Worm (Caenorhabditis elegans) whole organism, L3 larva: ENCODE measurements around the gene R160.5.

ENCODE experiments used
- R02D3.7 ChIP-seq: fragments of 150-350 bp; optimal IDR thresholded peaks from 2 replicates; lab custom pipeline; 2014; ENCODE audit warnings: missing biosample characterization, missing genetic modification characterization
- ZK546.5 ChIP-seq: sonication (generic microtip); optimal IDR thresholded peaks from 2 replicates; lab custom pipeline; 2017; ENCODE audit warnings: missing biosample characterization, missing genetic modification characterization
- aly-2 ChIP-seq: fragments of 150-350 bp; optimal IDR thresholded peaks from 2 replicates; lab custom pipeline; 2014; ENCODE audit warnings: missing biosample characterization, missing genetic modification characterization
- ama-1 ChIP-seq: fragments of 150-350 bp; optimal IDR thresholded peaks from 2 replicates; lab custom pipeline; 2018
- ceh-16 ChIP-seq: sonication (generic microtip); optimal IDR thresholded peaks from 2 replicates; lab custom pipeline; 2017; ENCODE audit warnings: missing biosample characterization, missing genetic modification characterization
- ceh-82 ChIP-seq: fragments of 150-350 bp; optimal IDR thresholded peaks from 2 replicates; lab custom pipeline; 2014; ENCODE audit warnings: missing biosample characterization, missing genetic modification characterization
- daf-12 ChIP-seq: fragments of 150-350 bp; optimal IDR thresholded peaks from 2 replicates; lab custom pipeline; 2014; ENCODE audit warnings: missing biosample characterization, missing genetic modification reagents, missing genetic modification characterization
- egl-27 ChIP-seq: sonication (generic microtip); optimal IDR thresholded peaks from 4 replicates; lab custom pipeline; 2017; ENCODE audit warnings: missing biosample characterization, missing genetic modification reagents, missing genetic modification characterization
- elt-3 ChIP-seq, 3 experiments: fragments of 150-350 bp in 1 of 3; sonication (generic microtip) in 2 of 3; optimal IDR thresholded peaks; 2 replicates in 2 of 3; 4 replicates in 1 of 3; lab custom pipeline; 2014 to 2017; ENCODE audit warnings: missing biosample characterization in 3 of 3, missing genetic modification characterization in 3 of 3
- eor-1 ChIP-seq, 2 experiments: fragments of 150-350 bp; optimal IDR thresholded peaks; 2 replicates each; lab custom pipeline; 2014 to 2018; ENCODE audit warnings: missing biosample characterization in 2 of 2, missing genetic modification characterization in 2 of 2
- fkh-10 ChIP-seq: sonication (generic microtip); optimal IDR thresholded peaks from 2 replicates; lab custom pipeline; 2017; ENCODE audit warnings: missing biosample characterization, missing genetic modification reagents, missing genetic modification characterization
- fkh-2 ChIP-seq: fragments of 150-350 bp; optimal IDR thresholded peaks from 2 replicates; lab custom pipeline; 2014; ENCODE audit warnings: missing biosample characterization, missing genetic modification reagents, missing genetic modification characterization
- fos-1 ChIP-seq: fragments of 150-350 bp; optimal IDR thresholded peaks from 2 replicates; lab custom pipeline; 2014; ENCODE audit warnings: missing biosample characterization, missing genetic modification characterization
- hmg-11 ChIP-seq: sonication (generic microtip); optimal IDR thresholded peaks from 2 replicates; lab custom pipeline; 2016; ENCODE audit warnings: missing genetic modification characterization, missing compliant biosample characterization
- lin-15B ChIP-seq: fragments of 150-350 bp; optimal IDR thresholded peaks from 2 replicates; lab custom pipeline; 2014; ENCODE audit warnings: missing biosample characterization, missing genetic modification characterization
- lin-39 ChIP-seq: fragments of 150-350 bp; optimal IDR thresholded peaks from 2 replicates; lab custom pipeline; 2018; ENCODE audit warnings: missing biosample characterization, missing genetic modification reagents, missing genetic modification characterization
- mdl-1 ChIP-seq: fragments of 150-350 bp; optimal IDR thresholded peaks from 2 replicates; lab custom pipeline; 2014; ENCODE audit warnings: missing biosample characterization, missing genetic modification characterization
- mml-1 ChIP-seq: fragments of 150-350 bp; sonication (generic microtip); optimal IDR thresholded peaks from 3 replicates; lab custom pipeline; 2014; ENCODE audit warnings: missing biosample characterization, missing genetic modification characterization
- nfya-1 ChIP-seq: sonication (generic microtip); optimal IDR thresholded peaks from 2 replicates; lab custom pipeline; 2017; ENCODE audit warnings: missing genetic modification characterization, mild to moderate bottlenecking, missing compliant biosample characterization, antibody characterized with exemption, moderate library complexity; ENCODE audit not compliant: insufficient read depth
- nhr-11 ChIP-seq: fragments of 150-350 bp; optimal IDR thresholded peaks from 2 replicates; lab custom pipeline; 2014; ENCODE audit warnings: missing biosample characterization, missing genetic modification characterization
- nhr-23 ChIP-seq: fragments of 150-350 bp; optimal IDR thresholded peaks from 2 replicates; lab custom pipeline; 2014; ENCODE audit warnings: missing biosample characterization, missing genetic modification reagents, missing genetic modification characterization
- nhr-237 ChIP-seq: fragments of 150-350 bp; optimal IDR thresholded peaks from 2 replicates; lab custom pipeline; 2014; ENCODE audit warnings: missing biosample characterization, missing genetic modification characterization
- nhr-25 ChIP-seq: sonication (generic microtip); optimal IDR thresholded peaks from 2 replicates; lab custom pipeline; 2017; ENCODE audit warnings: missing biosample characterization, missing genetic modification characterization
- nhr-28 ChIP-seq: fragments of 150-350 bp; optimal IDR thresholded peaks from 2 replicates; lab custom pipeline; 2014; ENCODE audit warnings: missing biosample characterization, missing genetic modification characterization
- nhr-43 ChIP-seq: sonication (generic microtip); optimal IDR thresholded peaks from 2 replicates; lab custom pipeline; 2016; ENCODE audit warnings: mild to moderate bottlenecking, missing genetic modification characterization, missing compliant biosample characterization; ENCODE audit not compliant: poor library complexity, severe bottlenecking
- nhr-76 ChIP-seq: fragments of 150-350 bp; sonication (generic microtip); optimal IDR thresholded peaks from 5 replicates; lab custom pipeline; 2014; ENCODE audit warnings: missing biosample characterization, missing genetic modification characterization
- nhr-77 ChIP-seq: fragments of 150-350 bp; optimal IDR thresholded peaks from 2 replicates; lab custom pipeline; 2014; ENCODE audit warnings: missing biosample characterization, missing genetic modification characterization
- pha-4 ChIP-seq: fragments of 150-350 bp; optimal IDR thresholded peaks from 2 replicates; lab custom pipeline; 2014; ENCODE audit warnings: missing biosample characterization, missing genetic modification reagents, missing genetic modification characterization
- sea-2 ChIP-seq: fragments of 150-350 bp; sonication (generic microtip); optimal IDR thresholded peaks from 4 replicates; lab custom pipeline; 2014; ENCODE audit warnings: missing biosample characterization, missing genetic modification reagents, missing genetic modification characterization
- snpc-4 ChIP-seq: fragments of 150-350 bp; optimal IDR thresholded peaks from 2 replicates; lab custom pipeline; 2014; ENCODE audit warnings: missing biosample characterization, missing genetic modification characterization
- tbx-2 ChIP-seq: sonication (generic microtip); optimal IDR thresholded peaks from 2 replicates; lab custom pipeline; 2016; ENCODE audit warnings: mild to moderate bottlenecking, missing genetic modification characterization, missing compliant biosample characterization
- unc-39 ChIP-seq: sonication (generic microtip); optimal IDR thresholded peaks from 4 replicates; lab custom pipeline; 2017; ENCODE audit warnings: missing biosample characterization, missing genetic modification characterization
- unc-62 ChIP-seq: fragments of 150-350 bp; sonication (generic microtip); optimal IDR thresholded peaks from 4 replicates; lab custom pipeline; 2014; ENCODE audit warnings: missing biosample characterization, missing genetic modification reagents, missing genetic modification characterization
- zag-1 ChIP-seq: fragments of 150-350 bp; optimal IDR thresholded peaks from 2 replicates; lab custom pipeline; 2014; ENCODE audit warnings: missing biosample characterization, missing genetic modification characterization
- ztf-11 ChIP-seq: fragments of 150-350 bp; optimal IDR thresholded peaks from 2 replicates; lab custom pipeline; 2014; ENCODE audit warnings: missing biosample characterization, missing genetic modification characterization
- ztf-4 ChIP-seq: fragments of 150-350 bp; optimal IDR thresholded peaks from 2 replicates; lab custom pipeline; 2014; ENCODE audit warnings: missing biosample characterization, missing genetic modification characterization

Gene R160.5

ce11 chrX:4371413-4371812 is 757 bp upstream of the R160.5 start, which contains the start of gene R160.13:
Gene R160.13, minus strand, starts transcription at chrX:4371513.
- no peak for TF ChIP-seq ceh-16 (tag; lab: Kevin White, UChicago)
- no peak for TF ChIP-seq daf-12 (tag; lab: Kevin White, UChicago)
- TF ChIP-seq mml-1 (tag; lab: Kevin White, UChicago) = no peak
- no peak for TF ChIP-seq pha-4 (tag; lab: Kevin White, UChicago)
- TF ChIP-seq sea-2 (GFP tag; lab: Kevin White, UChicago) = no peak
- TF ChIP-seq nhr-237 (tag; lab: Kevin White, UChicago) = no peak
- TF ChIP-seq unc-62 = no peak
- TF ChIP-seq nfya-1 (tag; lab: Kevin White, UChicago) = no peak
- no peak for TF ChIP-seq nhr-77 (tag; lab: Kevin White, UChicago)
- TF ChIP-seq ceh-82 = no peak

ce11 chrX:4368800-4369199 is 1.9 kb downstream of the R160.5 start, which contains the start of gene R160.4:
Gene R160.4, minus strand, starts transcription at chrX:4368900.
- TF ChIP-seq fkh-10 (GFP tag; lab: Kevin White, UChicago) (no peak), ceh-82 (no peak), lin-15B (tag; lab: Kevin White, UChicago) (no peak), elt-3 (tag; optimal IDR thresholded peaks at IDR 0.05; lab: Kevin White, UChicago) (no peak), nhr-76 (no peak), zag-1 (tag; lab: Kevin White, UChicago) (no peak), tbx-2 (tag; lab: Kevin White, UChicago) (no peak), unc-39 (tag; lab: Kevin White, UChicago) (no peak), nhr-25 (tag; lab: Kevin White, UChicago) (no peak)

- no peak for TF ChIP-seq nhr-43 (tag; lab: Kevin White, UChicago)
- no peak for TF ChIP-seq mdl-1 (tag; lab: Kevin White, UChicago)
- TF ChIP-seq ztf-4 (tag; lab: Kevin White, UChicago) = no peak
- no peak for TF ChIP-seq ZK546.5
- no peak for TF ChIP-seq nhr-11 (tag; lab: Kevin White, UChicago)
- no peak for TF ChIP-seq ztf-11 (tag; lab: Kevin White, UChicago)
- TF ChIP-seq lin-39 (tag; lab: Kevin White, UChicago) = no peak
- TF ChIP-seq hmg-11 (tag; lab: Kevin White, UChicago) = no peak
- no peak for TF ChIP-seq nhr-28
- no peak for TF ChIP-seq nhr-23 (tag; lab: Kevin White, UChicago)
- no peak for TF ChIP-seq snpc-4 (tag; lab: Kevin White, UChicago)
- no peak for TF ChIP-seq sea-2 (GFP tag; lab: Kevin White, UChicago)
- TF ChIP-seq egl-27 (tag; lab: Kevin White, UChicago) = no peak
- no peak for TF ChIP-seq pha-4 (tag; lab: Kevin White, UChicago)
- no peak for TF ChIP-seq ama-1
- TF ChIP-seq R02D3.7 (tag; lab: Kevin White, UChicago) = no peak
- no peak for TF ChIP-seq fos-1 (tag; lab: Kevin White, UChicago)
- no peak for TF ChIP-seq ceh-16 (tag; lab: Kevin White, UChicago)
- TF ChIP-seq nhr-25 (tag; lab: Kevin White, UChicago) = no peak
- TF ChIP-seq, all 47 proteins: peak for 0
Measured at ce11 chrX:4367414-4367813, 3.2 kb downstream of the R160.5 start, which contains the start of gene R160.10. Gene R160.10, minus strand, starts transcription at chrX:4367514.

- no peak for TF ChIP-seq aly-2 (tag; lab: Kevin White, UChicago)
- no peak for TF ChIP-seq sea-2 (GFP tag; lab: Kevin White, UChicago)
- TF ChIP-seq fkh-2 (tag; lab: Kevin White, UChicago) = no peak
- no peak for TF ChIP-seq snpc-4 (tag; lab: Kevin White, UChicago)
- TF ChIP-seq eor-1 (tag; optimal IDR thresholded peaks at IDR 0.05; lab: Kevin White, UChicago) = no peak
- TF ChIP-seq hmg-11 (tag; lab: Kevin White, UChicago) = no peak
- TF ChIP-seq ceh-82 = no peak
- TF ChIP-seq fos-1 (tag; lab: Kevin White, UChicago) = no peak
- TF ChIP-seq nhr-76 = no peak
- TF ChIP-seq nhr-11 (tag; lab: Kevin White, UChicago) = no peak
Measured at ce11 chrX:4366231-4366630, 4.4 kb downstream of the R160.5 start, which contains the start of gene R160.3. Gene R160.3, minus strand, starts transcription at chrX:4366331.
